Worm (Caenorhabditis elegans) whole organism, late embryonic: ENCODE results near the gene str-37.

Experiments
- F13H6.1 ChIP-seq: sonication (generic microtip); optimal IDR thresholded peaks from 2 replicates; lab custom pipeline; 2016; ENCODE audit warnings: missing genetic modification characterization, missing compliant biosample characterization
- T23F11.4 ChIP-seq: fragments of 200-800 bp; sonication (Bioruptor generic); optimal IDR thresholded peaks from 2 replicates; lab custom pipeline; 2018; ENCODE audit warnings: mild to moderate bottlenecking, missing genetic modification characterization, missing compliant biosample characterization
- Y22D7AL.16 ChIP-seq: sonication (generic microtip); optimal IDR thresholded peaks from 2 replicates; lab custom pipeline; 2016; ENCODE audit warnings: missing genetic modification characterization, missing compliant biosample characterization
- ahr-1 ChIP-seq: sonication (generic microtip); optimal IDR thresholded peaks from 2 replicates; lab custom pipeline; 2016; ENCODE audit warnings: missing genetic modification characterization, missing compliant biosample characterization
- ama-1 ChIP-seq: fragments of 150-350 bp; optimal IDR thresholded peaks from 2 replicates; lab custom pipeline; 2014
- ceh-14 ChIP-seq: sonication (generic microtip); optimal IDR thresholded peaks from 2 replicates; lab custom pipeline; 2016; ENCODE audit warnings: missing genotype, missing genetic modification characterization, missing compliant biosample characterization
- ceh-19 ChIP-seq: fragments of 200-800 bp; sonication (Bioruptor generic); optimal IDR thresholded peaks from 2 replicates; lab custom pipeline; 2018; ENCODE audit warnings: mild to moderate bottlenecking, missing genetic modification characterization, missing compliant biosample characterization
- ceh-31 ChIP-seq: sonication (generic microtip); optimal IDR thresholded peaks from 2 replicates; lab custom pipeline; 2016; ENCODE audit warnings: missing genetic modification characterization, missing compliant biosample characterization
- ceh-9 ChIP-seq: sonication (generic microtip); optimal IDR thresholded peaks from 2 replicates; lab custom pipeline; 2016; ENCODE audit warnings: mild to moderate bottlenecking, missing genetic modification characterization, inconsistent platforms, missing compliant biosample characterization
- che-1 ChIP-seq: sonication (generic microtip); optimal IDR thresholded peaks from 2 replicates; lab custom pipeline; 2016; ENCODE audit warnings: mild to moderate bottlenecking, missing genetic modification characterization, missing compliant biosample characterization
- dmd-4 ChIP-seq: sonication (generic microtip); optimal IDR thresholded peaks from 2 replicates; lab custom pipeline; 2016; ENCODE audit warnings: borderline replicate concordance, missing genetic modification characterization, missing compliant biosample characterization
- dve-1 ChIP-seq: sonication (generic microtip); optimal IDR thresholded peaks from 2 replicates; lab custom pipeline; 2017; ENCODE audit warnings: antibody characterized with exemption, mild to moderate bottlenecking, missing genetic modification characterization, missing compliant biosample characterization
- elt-2 ChIP-seq: sonication (generic microtip); optimal IDR thresholded peaks from 2 replicates; lab custom pipeline; 2016; ENCODE audit warnings: missing genetic modification reagents, missing genetic modification characterization, missing compliant biosample characterization
- elt-4 ChIP-seq: sonication (generic microtip); optimal IDR thresholded peaks from 2 replicates; lab custom pipeline; 2016; ENCODE audit warnings: missing genetic modification characterization, missing compliant biosample characterization
- ets-4 ChIP-seq: sonication (generic microtip); optimal IDR thresholded peaks from 2 replicates; lab custom pipeline; 2016; ENCODE audit warnings: missing genetic modification characterization, missing compliant biosample characterization
- fkh-10 ChIP-seq: fragments of 150-350 bp; optimal IDR thresholded peaks from 2 replicates; lab custom pipeline; 2014; ENCODE audit warnings: missing biosample characterization, missing genetic modification reagents, missing genetic modification characterization
- fkh-6 ChIP-seq: sonication (generic microtip); optimal IDR thresholded peaks from 2 replicates; lab custom pipeline; 2016; ENCODE audit warnings: missing genetic modification characterization, missing compliant biosample characterization
- hlh-13 ChIP-seq: fragments of 200-800 bp; sonication (Bioruptor generic); optimal IDR thresholded peaks from 2 replicates; lab custom pipeline; 2018; ENCODE audit warnings: mild to moderate bottlenecking, missing genetic modification characterization, missing compliant biosample characterization
- hlh-15 ChIP-seq: sonication (generic microtip); optimal IDR thresholded peaks from 2 replicates; lab custom pipeline; 2016; ENCODE audit warnings: missing genetic modification characterization, missing compliant biosample characterization
- hlh-6 ChIP-seq: sonication (generic microtip); optimal IDR thresholded peaks from 2 replicates; lab custom pipeline; 2016; ENCODE audit warnings: missing genotype, missing genetic modification characterization, missing compliant biosample characterization
- lim-6 ChIP-seq: sonication (generic microtip); optimal IDR thresholded peaks from 2 replicates; lab custom pipeline; 2016; ENCODE audit warnings: missing genetic modification characterization, missing compliant biosample characterization
- mec-3 ChIP-seq: sonication (generic microtip); optimal IDR thresholded peaks from 2 replicates; lab custom pipeline; 2016; ENCODE audit warnings: borderline replicate concordance, missing genetic modification characterization, missing compliant biosample characterization
- nhr-11 ChIP-seq: fragments of 150-350 bp; optimal IDR thresholded peaks from 2 replicates; lab custom pipeline; 2014; ENCODE audit warnings: missing biosample characterization, missing genetic modification characterization
- nhr-232 ChIP-seq: sonication (generic microtip); optimal IDR thresholded peaks from 2 replicates; lab custom pipeline; 2016; ENCODE audit warnings: missing genetic modification characterization, missing compliant biosample characterization
- pag-3 ChIP-seq: sonication (generic microtip); optimal IDR thresholded peaks from 2 replicates; lab custom pipeline; 2016; ENCODE audit warnings: missing compliant biosample characterization, missing genetic modification characterization, borderline replicate concordance
- pat-9 ChIP-seq: fragments of 200-800 bp; sonication (Bioruptor generic); optimal IDR thresholded peaks from 2 replicates; lab custom pipeline; 2018; ENCODE audit warnings: mild to moderate bottlenecking, missing genetic modification characterization, moderate library complexity, missing compliant biosample characterization
- pax-1 ChIP-seq: fragments of 150-350 bp; optimal IDR thresholded peaks from 2 replicates; lab custom pipeline; 2014; ENCODE audit warnings: missing biosample characterization, missing genetic modification characterization
- pros-1 ChIP-seq: fragments of 150-350 bp; optimal IDR thresholded peaks from 2 replicates; lab custom pipeline; 2014; ENCODE audit warnings: missing biosample characterization, missing genetic modification reagents, missing genetic modification characterization
- rnt-1 ChIP-seq: sonication (generic microtip); optimal IDR thresholded peaks from 2 replicates; lab custom pipeline; 2016; ENCODE audit warnings: missing genetic modification characterization, missing compliant biosample characterization
- sox-2 ChIP-seq: fragments of 200-800 bp; sonication (Bioruptor generic); IDR thresholded peaks from 2 replicates; pipeline ENCODE4 v1.3.6; 2022; ENCODE audit warnings: missing genetic modification reagents, missing genetic modification characterization, missing compliant biosample characterization
- tbx-2 ChIP-seq: sonication (generic microtip); optimal IDR thresholded peaks from 2 replicates; lab custom pipeline; 2016; ENCODE audit warnings: missing genetic modification characterization, missing compliant biosample characterization
- unc-3 ChIP-seq, 2 experiments: fragments of 200-800 bp in 1 of 2; sonication (Bioruptor generic) in 1 of 2; sonication (generic microtip) in 1 of 2; conservative IDR thresholded peaks in 1 of 2; optimal IDR thresholded peaks in 1 of 2; 2 replicates each; pipeline versions ENCODE4 v1.3.6 to Lab custom; 2016 to 2022; ENCODE audit warnings: missing compliant biosample characterization in 2 of 2, missing genetic modification characterization in 2 of 2, missing genetic modification reagents in 1 of 2
- unc-86 ChIP-seq: sonication (generic microtip); optimal IDR thresholded peaks from 2 replicates; lab custom pipeline; 2016; ENCODE audit warnings: missing genetic modification characterization, missing compliant biosample characterization
- zip-5 ChIP-seq: sonication (generic microtip); optimal IDR thresholded peaks from 2 replicates; lab custom pipeline; 2016; ENCODE audit warnings: missing genetic modification characterization, missing compliant biosample characterization

Gene str-37

DNA sequence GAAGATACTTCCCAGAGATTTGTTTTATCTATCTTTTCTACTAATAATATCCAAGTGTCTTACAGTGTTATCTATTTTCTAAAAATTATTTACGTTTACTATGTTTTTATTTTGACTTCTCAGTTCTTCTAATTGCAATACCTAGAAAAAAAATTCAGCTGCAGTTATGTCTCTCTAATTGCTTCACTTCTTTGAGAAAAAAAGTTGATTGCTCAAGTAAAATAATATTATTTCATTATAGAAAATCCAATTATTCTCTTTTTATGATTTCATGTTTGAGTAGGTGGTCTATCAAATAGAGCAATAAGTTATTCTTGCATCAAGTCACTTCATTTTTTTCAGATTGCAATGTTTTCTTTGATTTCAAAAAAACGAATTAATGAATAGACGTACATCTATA lies 38.9 kb downstream of the str-37 start:
- TF ChIP-seq pat-9 (tag; lab: Kevin White, UChicago) = no peak
- TF ChIP-seq elt-4 (tag; lab: Kevin White, UChicago) = no peak
- no peak for TF ChIP-seq T23F11.4
- TF ChIP-seq sox-2 (GFP tag; lab: Robert Waterston, UW) = no peak

DNA sequence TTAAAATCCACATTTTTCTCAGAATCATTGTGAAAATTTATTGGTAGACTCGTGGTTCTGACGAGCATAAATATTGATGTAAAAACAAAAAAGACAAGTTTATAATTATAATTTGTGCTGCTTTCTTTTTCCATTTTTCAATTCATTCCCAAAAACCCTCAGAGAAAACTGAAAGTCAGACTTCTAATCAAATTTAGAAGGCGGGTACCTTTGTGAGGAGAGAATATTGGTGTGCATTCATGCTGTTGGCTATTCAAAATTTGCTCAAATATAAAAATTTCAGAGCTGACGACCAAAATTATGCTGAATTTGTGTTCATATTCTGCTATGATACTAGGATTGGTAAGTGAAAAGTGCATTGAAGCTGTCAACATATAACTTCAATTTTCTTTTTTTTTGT lies 39.5 kb downstream of the str-37 start, which contains the start of gene srx-125:
Gene srx-125, plus strand, starts transcription at position 301 of the 400 bp plus-strand sequence.
- TF ChIP-seq hlh-15 (tag; lab: Kevin White, UChicago) (no peak), ama-1 (lab: Kevin White, UChicago) (no peak), mec-3 (tag; lab: Kevin White, UChicago) (no peak), ceh-14 (no peak), hlh-13 (GFP tag; lab: Kevin White, UChicago) (no peak), sox-2 (GFP tag; lab: Robert Waterston, UW) (no peak), nhr-11 (no peak)

DNA sequence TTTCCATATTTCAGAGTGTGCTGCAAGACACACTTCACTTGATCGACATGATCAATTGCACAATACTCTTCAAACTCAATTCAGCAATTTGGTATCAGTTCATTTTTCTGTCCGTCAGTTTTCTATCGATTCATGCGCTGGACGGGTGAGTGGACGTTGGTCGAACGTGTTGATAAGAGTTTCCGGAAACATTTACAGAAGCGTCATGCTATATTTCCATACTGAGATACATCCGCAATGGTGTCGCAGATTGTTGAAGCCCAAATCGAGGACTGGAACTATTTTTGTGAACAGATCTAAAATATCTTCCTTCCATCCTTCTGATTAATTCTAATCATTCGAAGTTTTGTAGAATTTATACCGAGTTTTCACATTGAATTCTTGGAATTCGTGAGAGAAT lies 42.1 kb downstream of the str-37 start:
- TF ChIP-seq lim-6 (tag; lab: Kevin White, UChicago) (no peak), dmd-4 (tag; lab: Kevin White, UChicago) (no peak), unc-3 (GFP tag; conservative IDR thresholded peaks at IDR 0.05; lab: Robert Waterston, UW) (no peak), unc-3 (tag; optimal IDR thresholded peaks at IDR 0.05; lab: Kevin White, UChicago) (no peak), ahr-1 (tag; lab: Kevin White, UChicago) (no peak), pat-9 (tag; lab: Kevin White, UChicago) (no peak), nhr-232 (tag; lab: Kevin White, UChicago) (no peak), nhr-11 (no peak), ama-1 (lab: Kevin White, UChicago) (no peak), ets-4 (tag; lab: Kevin White, UChicago) (no peak), fkh-6 (tag; lab: Kevin White, UChicago) (no peak), zip-5 (no peak), rnt-1 (no peak), Y22D7AL.16 (tag; lab: Kevin White, UChicago) (no peak), hlh-13 (GFP tag; lab: Kevin White, UChicago) (no peak), ceh-19 (GFP tag; lab: Kevin White, UChicago) (no peak)

DNA sequence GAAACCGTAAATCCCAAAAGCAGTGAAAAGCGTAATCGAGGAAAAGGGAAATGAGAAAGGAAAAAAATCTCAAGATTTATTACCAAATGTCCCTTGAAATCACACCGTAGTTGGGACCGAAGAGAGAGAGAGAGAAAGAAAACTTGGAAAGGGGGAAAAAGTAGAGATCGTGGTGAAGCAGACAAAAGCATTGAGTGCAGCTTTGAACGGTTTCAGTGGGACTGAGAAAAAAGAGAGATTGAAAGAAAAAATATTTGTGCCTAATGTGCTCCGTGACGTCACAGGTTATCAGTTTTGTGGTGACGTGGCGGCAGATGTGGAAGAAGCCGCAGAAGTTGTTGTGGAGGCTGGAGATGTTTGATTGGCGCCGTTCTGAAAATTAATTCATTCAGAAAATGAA lies 42.7 kb downstream of the str-37 start:
- no peak for TF ChIP-seq ceh-9 (tag; lab: Kevin White, UChicago)
- TF ChIP-seq unc-86 (tag; lab: Kevin White, UChicago) = no peak
- TF ChIP-seq pax-1 (tag; lab: Kevin White, UChicago) = no peak
- no peak for TF ChIP-seq hlh-6 (tag; lab: Kevin White, UChicago)
- TF ChIP-seq tbx-2 (tag; lab: Kevin White, UChicago) = no peak
- TF ChIP-seq che-1 (tag; lab: Kevin White, UChicago) = no peak
- no peak for TF ChIP-seq dve-1
- no peak for TF ChIP-seq hlh-15 (tag; lab: Kevin White, UChicago)
- TF ChIP-seq nhr-232 (tag; lab: Kevin White, UChicago) = no peak
- TF ChIP-seq fkh-6 (tag; lab: Kevin White, UChicago) = no peak
- no peak for TF ChIP-seq sox-2 (GFP tag; lab: Robert Waterston, UW)
- no peak for TF ChIP-seq pag-3 (tag; lab: Kevin White, UChicago)

DNA sequence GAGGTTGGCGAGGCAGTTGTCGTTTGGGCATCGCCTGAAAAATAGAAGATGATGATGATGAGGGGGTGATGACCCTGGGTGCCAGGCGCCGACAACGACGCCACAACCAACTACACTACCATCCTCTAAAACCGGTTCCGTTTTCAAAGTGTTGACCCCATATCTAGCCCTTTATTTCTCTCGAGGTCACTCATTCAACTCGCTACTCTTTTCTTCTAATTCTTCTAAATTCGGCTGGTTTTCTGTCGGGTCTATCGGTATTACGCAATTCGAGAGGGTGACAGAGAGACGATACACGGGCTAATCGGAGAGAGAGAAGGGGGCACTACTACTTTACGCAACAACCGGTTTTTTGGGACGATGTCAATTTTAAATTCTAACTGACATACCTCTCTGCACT lies 43.8 kb downstream of the str-37 start:
- peak; percentile 34 for TF ChIP-seq ceh-31
- TF ChIP-seq T23F11.4 = no peak
- peak; percentile 1 for TF ChIP-seq pros-1 (tag; lab: Kevin White, UChicago)
- TF ChIP-seq F13H6.1 (tag; lab: Kevin White, UChicago) = peak; percentile 49

DNA sequence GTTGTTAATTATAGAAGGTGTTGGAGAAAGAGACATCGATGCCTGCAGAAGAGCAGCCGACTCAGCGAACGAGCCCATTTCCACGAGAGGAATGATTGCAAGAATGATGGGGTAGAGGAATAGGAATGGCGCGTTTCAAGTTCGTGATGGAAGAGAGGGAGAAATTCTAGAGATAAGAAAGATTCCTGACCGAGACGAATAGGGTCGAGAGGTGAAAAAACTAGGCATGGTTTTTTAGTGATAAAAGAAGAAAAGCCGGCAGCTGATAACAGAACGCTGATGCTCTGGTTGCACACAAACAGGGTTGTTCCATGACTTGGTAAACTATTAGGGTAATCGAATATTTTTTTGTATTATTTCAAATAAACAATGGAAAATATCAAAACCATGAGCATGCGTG lies 45.3 kb downstream of the str-37 start:
- TF ChIP-seq fkh-10 (GFP tag; lab: Kevin White, UChicago) (no peak), fkh-6 (tag; lab: Kevin White, UChicago) (no peak), elt-2 (peak; percentile 61)
